Worm (Caenorhabditis elegans) whole organism, early embryonic: ENCODE data around the gene Y110A2AL.1.

ENCODE experiments used
- B0310.2 ChIP-seq: sonication (generic microtip); optimal IDR thresholded peaks from 2 replicates; lab custom pipeline; 2016; ENCODE audit warnings: mild to moderate bottlenecking, missing genetic modification characterization, missing compliant biosample characterization
- ama-1 ChIP-seq: fragments of 150-350 bp; optimal IDR thresholded peaks from 2 replicates; lab custom pipeline; 2014
- ets-7 ChIP-seq: sonication (generic microtip); optimal IDR thresholded peaks from 2 replicates; lab custom pipeline; 2016; ENCODE audit warnings: missing genotype, missing genetic modification characterization, missing compliant biosample characterization
- flt-1 ChIP-seq: fragments of 200-800 bp; sonication (Bioruptor generic); IDR thresholded peaks from 2 replicates; pipeline ENCODE4 v1.3.6; 2022; ENCODE audit warnings: missing genetic modification characterization, missing compliant biosample characterization
- hmbx-1 ChIP-seq: sonication (generic microtip); optimal IDR thresholded peaks from 2 replicates; lab custom pipeline; 2016; ENCODE audit warnings: mild to moderate bottlenecking, missing genetic modification characterization, missing compliant biosample characterization
- hmg-4 ChIP-seq: fragments of 200-800 bp; sonication (Bioruptor generic); optimal IDR thresholded peaks from 2 replicates; lab custom pipeline; 2018; ENCODE audit warnings: mild to moderate bottlenecking, missing genetic modification characterization, missing compliant biosample characterization
- tra-4 ChIP-seq: sonication (generic microtip); optimal IDR thresholded peaks from 2 replicates; lab custom pipeline; 2017; ENCODE audit warnings: missing genetic modification characterization, missing compliant biosample characterization

- no peak for TF ChIP-seq flt-1 (GFP tag; lab: Robert Waterston, UW)
- TF ChIP-seq hmbx-1 (tag; lab: Kevin White, UChicago): no peak
- TF ChIP-seq hmg-4 (GFP tag; lab: Kevin White, UChicago): no peak
- TF ChIP-seq B0310.2 (tag; lab: Kevin White, UChicago): no peak
- no peak for TF ChIP-seq ama-1 (lab: Kevin White, UChicago)
- no peak for TF ChIP-seq ets-7 (tag; lab: Kevin White, UChicago)
- TF ChIP-seq tra-4: no peak
These were observed 4.0 kb downstream of the Y110A2AL.1 start for ce11 chrII:2878909-2879308.
